Worm (Caenorhabditis elegans): ENCODE data around the gene gtf-2A2.

Gene gtf-2A2

DNA sequence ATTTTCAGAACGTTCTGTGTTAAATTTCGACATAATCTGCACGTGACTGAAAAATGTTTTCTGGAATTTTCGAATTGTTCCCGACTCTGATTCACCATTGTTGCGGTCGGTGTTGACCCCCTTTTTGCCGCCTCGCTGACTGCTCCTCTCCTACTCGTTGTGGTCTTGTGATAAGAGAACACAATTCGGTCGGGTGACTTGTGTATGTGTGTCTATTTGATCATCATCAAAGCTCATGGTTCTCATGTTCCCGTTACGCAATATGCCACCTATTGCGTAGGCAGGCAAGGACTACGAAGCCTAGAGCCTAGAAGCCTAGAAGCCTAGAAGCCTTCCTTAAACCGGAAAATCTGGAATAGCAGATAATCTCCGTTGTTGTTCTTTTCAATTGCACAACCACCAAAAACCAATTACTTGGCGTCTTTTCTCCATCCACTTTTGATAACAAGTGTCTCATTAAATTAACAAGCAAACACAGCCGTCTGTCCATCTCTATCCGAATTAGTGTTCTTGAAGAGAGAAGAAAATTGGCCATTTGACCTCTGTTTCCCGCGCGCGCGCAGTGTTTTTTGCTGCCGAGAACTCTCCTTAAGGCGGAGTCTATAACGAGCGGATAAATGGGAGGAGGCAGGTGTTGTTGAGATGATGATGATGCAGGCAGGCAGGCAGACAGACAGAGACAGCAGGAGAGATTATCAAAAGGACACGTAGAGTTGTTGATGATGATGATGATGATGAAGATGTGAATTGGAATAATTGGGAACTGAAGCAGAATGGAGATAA lies 9.7 kb upstream of the gtf-2A2 start (continued):
- 0 out of 2 replicates have a peak, but pooled peaks have one; percentile 13 for TF ChIP-seq saeg-2 (GFP tag; IDR thresholded peaks at IDR 0.05)
- TF ChIP-seq nhr-76 (tag; optimal IDR thresholded peaks at IDR 0.05), result no peak
- TF ChIP-seq lsy-2 (tag; optimal IDR thresholded peaks at IDR 0.05), result peak; percentile 43 to 62
- TF ChIP-seq lin-15B (tag; optimal IDR thresholded peaks at IDR 0.05), result no peak
- TF ChIP-seq aly-2 (tag; optimal IDR thresholded peaks at IDR 0.05), result no peak
- no peak for TF ChIP-seq zfp-3 (GFP tag; conservative IDR thresholded peaks at IDR 0.05)
- peak in 1 of 2 experiments; percentile 59 for TF ChIP-seq hif-1 (tag; optimal IDR thresholded peaks at IDR 0.05)
- no peak for TF ChIP-seq tag-97 (GFP tag; IDR thresholded peaks at IDR 0.05)
- TF ChIP-seq Y48G9A.11 (GFP tag; IDR thresholded peaks at IDR 0.05), result no peak
- no peak for TF ChIP-seq F37D6.2 (tag; optimal IDR thresholded peaks at IDR 0.05)
- peak; percentile 8 to 56 for TF ChIP-seq mdl-1 (tag; optimal IDR thresholded peaks at IDR 0.05)
- no peak for TF ChIP-seq zag-1 (tag; optimal IDR thresholded peaks at IDR 0.05)
- TF ChIP-seq dmd-9 (GFP tag; IDR thresholded peaks at IDR 0.05), result no peak
- TF ChIP-seq mep-1 (tag; optimal IDR thresholded peaks at IDR 0.05), result peak; percentile 43
- TF ChIP-seq F26F4.8 (GFP tag; conservative IDR thresholded peaks at IDR 0.05), result no peak
- no peak for TF ChIP-seq arid-1 (GFP tag; conservative IDR thresholded peaks at IDR 0.05)
- peak; percentile 93 for TF ChIP-seq hlh-11 (tag; optimal IDR thresholded peaks at IDR 0.05)
- TF ChIP-seq pha-4 (GFP tag; IDR thresholded peaks at IDR 0.05), result 0 out of 2 replicates have a peak, but pooled peaks have one; percentile 43
- peak; percentile 73 for TF ChIP-seq pha-4 (tag; optimal IDR thresholded peaks at IDR 0.05)
- TF ChIP-seq zip-2 (tag; optimal IDR thresholded peaks at IDR 0.05), result no peak
- peak; percentile 64 for TF ChIP-seq T20F7.1 (GFP tag; optimal IDR thresholded peaks at IDR 0.05)
- TF ChIP-seq lin-13 (GFP tag; optimal IDR thresholded peaks at IDR 0.05), result peak; percentile 52
- TF ChIP-seq daf-19 (GFP tag; conservative IDR thresholded peaks at IDR 0.05), result no peak
- no peak for TF ChIP-seq daf-8 (GFP tag; IDR thresholded peaks at IDR 0.05)
- peak; percentile 37 for TF ChIP-seq nhr-48 (tag; optimal IDR thresholded peaks at IDR 0.05)
- TF ChIP-seq ceh-44 (GFP tag; IDR thresholded peaks at IDR 0.05), result no peak
- no peak for TF ChIP-seq daf-12 (tag; optimal IDR thresholded peaks at IDR 0.05)
- TF ChIP-seq ceh-62 (tag; optimal IDR thresholded peaks at IDR 0.05), result no peak
- no peak for TF ChIP-seq mxl-2 (GFP tag; conservative IDR thresholded peaks at IDR 0.05)
- TF ChIP-seq Y105C5A.15 (GFP tag; IDR thresholded peaks at IDR 0.05), result no peak
- TF ChIP-seq hlh-30 (tag; optimal IDR thresholded peaks at IDR 0.05; ENCODE audit: insufficient read depth), result peak; percentile 94
- TF ChIP-seq dpl-1 (GFP tag; optimal IDR thresholded peaks at IDR 0.05), result peak; percentile 61
- no peak for TF ChIP-seq nhr-237 (tag; optimal IDR thresholded peaks at IDR 0.05)
- peak; percentile 25 to 54 for TF ChIP-seq daf-16 (GFP tag; optimal IDR thresholded peaks at IDR 0.05)
- TF ChIP-seq daf-16 (tag; optimal IDR thresholded peaks at IDR 0.05), result peak; percentile 97
- TF ChIP-seq ceh-20 (GFP tag; IDR thresholded peaks at IDR 0.05), result no peak
- TF ChIP-seq ztf-7 (tag; optimal IDR thresholded peaks at IDR 0.05), result no peak
- no peak for TF ChIP-seq ztf-11 (tag; optimal IDR thresholded peaks at IDR 0.05)
- no peak for TF ChIP-seq gei-8 (GFP tag; optimal IDR thresholded peaks at IDR 0.05)
- peak; percentile 62 for TF ChIP-seq nhr-102 (tag; optimal IDR thresholded peaks at IDR 0.05)
- TF ChIP-seq jun-1 (tag; optimal IDR thresholded peaks at IDR 0.05), result peak; percentile 76
- TF ChIP-seq lir-3 (tag; optimal IDR thresholded peaks at IDR 0.05), result no peak
- TF ChIP-seq zip-11 (GFP tag; IDR thresholded peaks at IDR 0.05), result no peak
- no peak for TF ChIP-seq unc-39 (tag; optimal IDR thresholded peaks at IDR 0.05)
- no peak for TF ChIP-seq R02D3.7 (tag; optimal IDR thresholded peaks at IDR 0.05)
- TF ChIP-seq lin-1 (GFP tag; IDR thresholded peaks at IDR 0.05), result 0 out of 2 replicates have a peak, but pooled peaks have one; percentile 16
- no peak for TF ChIP-seq F49E8.2 (tag; optimal IDR thresholded peaks at IDR 0.05; ENCODE audit: borderline replicate concordance)
- TF ChIP-seq hmg-1.1 (GFP tag; IDR thresholded peaks at IDR 0.05), result peak; percentile 35
- peak; percentile 75 for TF ChIP-seq nhr-10 (tag; optimal IDR thresholded peaks at IDR 0.05)
- TF ChIP-seq php-3 (GFP tag; IDR thresholded peaks at IDR 0.05), result peak; percentile 43; the same call in 1 of the 2 replicates
- 0 out of 2 replicates have a peak, but pooled peaks have one; percentile 9 for TF ChIP-seq Y75B8A.6 (GFP tag; IDR thresholded peaks at IDR 0.05)
